Worm (Caenorhabditis elegans) whole organism, early embryonic: Measurements from ENCODE around the gene syx-6.

ENCODE experiments used
- B0310.2 ChIP-seq: sonication (generic microtip); optimal IDR thresholded peaks from 2 replicates; lab custom pipeline; 2016; ENCODE audit warnings: mild to moderate bottlenecking, missing genetic modification characterization, missing compliant biosample characterization
- F13C5.2 ChIP-seq: sonication (generic microtip); optimal IDR thresholded peaks from 2 replicates; lab custom pipeline; 2017; ENCODE audit warnings: mild to moderate bottlenecking, missing genetic modification characterization, inconsistent platforms, missing compliant biosample characterization
- aly-1 ChIP-seq: sonication (generic microtip); optimal IDR thresholded peaks from 2 replicates; lab custom pipeline; 2016; ENCODE audit warnings: missing genetic modification characterization, missing compliant biosample characterization
- ama-1 ChIP-seq: fragments of 150-350 bp; optimal IDR thresholded peaks from 2 replicates; lab custom pipeline; 2014
- ceh-13 ChIP-seq: fragments of 200-800 bp; sonication (Bioruptor generic); optimal IDR thresholded peaks from 2 replicates; lab custom pipeline; 2018; ENCODE audit warnings: mild to moderate bottlenecking, missing genetic modification characterization, missing compliant biosample characterization
- ceh-36 ChIP-seq: sonication (generic microtip); optimal IDR thresholded peaks from 2 replicates; lab custom pipeline; 2016; ENCODE audit warnings: missing genetic modification characterization, inconsistent platforms, missing compliant biosample characterization
- ets-7 ChIP-seq: sonication (generic microtip); optimal IDR thresholded peaks from 2 replicates; lab custom pipeline; 2016; ENCODE audit warnings: missing genotype, missing genetic modification characterization, missing compliant biosample characterization
- flt-1 ChIP-seq: fragments of 200-800 bp; sonication (Bioruptor generic); IDR thresholded peaks from 2 replicates; pipeline ENCODE4 v1.3.6; 2022; ENCODE audit warnings: missing genetic modification characterization, missing compliant biosample characterization
- hmbx-1 ChIP-seq: sonication (generic microtip); optimal IDR thresholded peaks from 2 replicates; lab custom pipeline; 2016; ENCODE audit warnings: mild to moderate bottlenecking, missing genetic modification characterization, missing compliant biosample characterization
- hmg-4 ChIP-seq: fragments of 200-800 bp; sonication (Bioruptor generic); optimal IDR thresholded peaks from 2 replicates; lab custom pipeline; 2018; ENCODE audit warnings: mild to moderate bottlenecking, missing genetic modification characterization, missing compliant biosample characterization
- hnd-1 ChIP-seq: sonication (generic microtip); optimal IDR thresholded peaks from 2 replicates; lab custom pipeline; 2016; ENCODE audit warnings: missing genetic modification characterization, missing compliant biosample characterization
- pes-1 ChIP-seq: fragments of 200-800 bp; sonication (Bioruptor generic); IDR thresholded peaks from 2 replicates; pipeline ENCODE4 v1.3.6; 2022; ENCODE audit warnings: missing genetic modification reagents, missing genetic modification characterization, missing compliant biosample characterization
- scrt-1 ChIP-seq: fragments of 200-800 bp; sonication (Bioruptor generic); IDR thresholded peaks from 2 replicates; pipeline ENCODE4 v1.3.6; 2022; ENCODE audit warnings: missing genetic modification characterization, missing compliant biosample characterization
- sea-1 ChIP-seq: fragments of 200-800 bp; sonication (Bioruptor generic); conservative IDR thresholded peaks from 2 replicates; pipeline ENCODE4 v1.3.6; 2022; ENCODE audit warnings: missing genetic modification characterization, missing compliant biosample characterization
- tbx-11 ChIP-seq: fragments of 200-800 bp; sonication (Bioruptor generic); IDR thresholded peaks from 2 replicates; pipeline ENCODE4 v1.3.6; 2022; ENCODE audit warnings: missing genetic modification characterization, missing compliant biosample characterization
- tbx-37 ChIP-seq: fragments of 200-800 bp; sonication (Bioruptor generic); conservative IDR thresholded peaks from 2 replicates; pipeline ENCODE4 v1.3.6; 2022; ENCODE audit warnings: missing genetic modification reagents, missing genetic modification characterization, missing compliant biosample characterization
- tra-4 ChIP-seq: sonication (generic microtip); optimal IDR thresholded peaks from 2 replicates; lab custom pipeline; 2017; ENCODE audit warnings: missing genetic modification characterization, missing compliant biosample characterization

syx-6 gene

ce11 chrX:3178501-3178900 is 14.2 kb downstream of the syx-6 start, which contains the start of gene klp-4:
klp-4 (minus strand) TSS chrX:3178701.
- no peak for TF ChIP-seq ceh-36 (tag; lab: Kevin White, UChicago)
- TF ChIP-seq tra-4 (tag; lab: Kevin White, UChicago), result no peak
- TF ChIP-seq hmbx-1, result no peak
- no peak for TF ChIP-seq B0310.2 (tag; lab: Kevin White, UChicago)
- no peak for TF ChIP-seq flt-1 (GFP tag; lab: Robert Waterston, UW)
- no peak for TF ChIP-seq ets-7 (tag; lab: Kevin White, UChicago)
- no peak for TF ChIP-seq scrt-1 (GFP tag; lab: Robert Waterston, UW)
- no peak for TF ChIP-seq tbx-11
- TF ChIP-seq pes-1 (GFP tag; lab: Robert Waterston, UW), result no peak
- TF ChIP-seq tbx-37 (GFP tag; lab: Robert Waterston, UW), result no peak
- no peak for TF ChIP-seq aly-1
- TF ChIP-seq ama-1, result no peak
- no peak for TF ChIP-seq F13C5.2 (tag; lab: Kevin White, UChicago)
- no peak for TF ChIP-seq hmg-4
- TF ChIP-seq sea-1 (GFP tag; lab: Robert Waterston, UW), result no peak
- TF ChIP-seq hnd-1 (tag; lab: Kevin White, UChicago), result no peak
- TF ChIP-seq ceh-13 (GFP tag; lab: Kevin White, UChicago), result no peak

- no peak for TF ChIP-seq ama-1
- no peak for TF ChIP-seq tra-4 (tag; lab: Kevin White, UChicago)
- no peak for TF ChIP-seq flt-1 (GFP tag; lab: Robert Waterston, UW)
- TF ChIP-seq hmg-4, result no peak
- no peak for TF ChIP-seq aly-1
- TF ChIP-seq sea-1 (GFP tag; lab: Robert Waterston, UW), result no peak
- TF ChIP-seq ceh-36 (tag; lab: Kevin White, UChicago), result no peak
- TF ChIP-seq ceh-13 (GFP tag; lab: Kevin White, UChicago), result no peak
- TF ChIP-seq pes-1 (GFP tag; lab: Robert Waterston, UW), result no peak
Observed at ce11 chrX:3181376-3181775, 17.1 kb downstream of the syx-6 start.

- TF ChIP-seq F13C5.2 (tag; lab: Kevin White, UChicago) (no peak), B0310.2 (tag; lab: Kevin White, UChicago) (no peak)
Observed at ce11 chrX:3181870-3182269, 17.5 kb downstream of the syx-6 start.

- no peak for TF ChIP-seq sea-1 (GFP tag; lab: Robert Waterston, UW)
- no peak for TF ChIP-seq hmbx-1
- TF ChIP-seq tbx-37 (GFP tag; lab: Robert Waterston, UW), result no peak
- no peak for TF ChIP-seq ceh-13 (GFP tag; lab: Kevin White, UChicago)
- TF ChIP-seq ets-7 (tag; lab: Kevin White, UChicago), result no peak
- TF ChIP-seq B0310.2 (tag; lab: Kevin White, UChicago), result no peak
- no peak for TF ChIP-seq hmg-4
Observed at ce11 chrX:3184649-3185048, 20.3 kb downstream of the syx-6 start.

DNA sequence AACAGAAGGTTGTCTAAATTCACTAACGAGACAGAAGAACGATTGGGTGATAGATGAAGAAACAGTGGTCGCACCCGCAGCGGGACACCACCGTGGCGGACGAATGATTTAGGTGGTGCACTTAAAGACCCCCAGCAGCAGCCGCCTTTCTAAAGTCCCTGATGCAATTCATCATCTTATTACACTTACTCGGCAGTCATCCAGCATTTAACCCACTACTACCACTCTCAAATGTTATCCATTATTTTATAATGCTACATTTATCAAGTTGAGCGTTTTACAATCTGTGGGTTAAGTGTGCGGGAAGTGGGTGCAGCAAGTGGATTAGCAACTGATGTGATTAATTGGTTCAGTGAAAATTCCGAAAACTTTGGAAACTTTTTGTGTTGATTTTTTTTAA is 25.9 kb downstream of the syx-6 start:
- no peak for TF ChIP-seq ets-7 (tag; lab: Kevin White, UChicago)
- TF ChIP-seq hnd-1 (tag; lab: Kevin White, UChicago), result no peak
- no peak for TF ChIP-seq flt-1 (GFP tag; lab: Robert Waterston, UW)
- no peak for TF ChIP-seq ama-1
- no peak for TF ChIP-seq hmg-4
- TF ChIP-seq F13C5.2 (tag; lab: Kevin White, UChicago), result no peak
- no peak for TF ChIP-seq B0310.2 (tag; lab: Kevin White, UChicago)
- TF ChIP-seq hmbx-1, result no peak
- TF ChIP-seq aly-1, result no peak
- no peak for TF ChIP-seq pes-1 (GFP tag; lab: Robert Waterston, UW)
- no peak for TF ChIP-seq tra-4 (tag; lab: Kevin White, UChicago)
- no peak for TF ChIP-seq ceh-36 (tag; lab: Kevin White, UChicago)
- TF ChIP-seq tbx-11, result no peak

ce11 chrX:3191353-3192065 is 27.2 kb downstream of the syx-6 start:
- no peak for TF ChIP-seq flt-1 (GFP tag; lab: Robert Waterston, UW)
- no peak for TF ChIP-seq aly-1
- TF ChIP-seq ama-1, result no peak
- no peak for TF ChIP-seq hmbx-1
- TF ChIP-seq ceh-13 (GFP tag; lab: Kevin White, UChicago), result no peak
- no peak for TF ChIP-seq tbx-11
- no peak for TF ChIP-seq ceh-36 (tag; lab: Kevin White, UChicago)
- TF ChIP-seq hmg-4, result no peak
- TF ChIP-seq B0310.2 (tag; lab: Kevin White, UChicago), result no peak

DNA sequence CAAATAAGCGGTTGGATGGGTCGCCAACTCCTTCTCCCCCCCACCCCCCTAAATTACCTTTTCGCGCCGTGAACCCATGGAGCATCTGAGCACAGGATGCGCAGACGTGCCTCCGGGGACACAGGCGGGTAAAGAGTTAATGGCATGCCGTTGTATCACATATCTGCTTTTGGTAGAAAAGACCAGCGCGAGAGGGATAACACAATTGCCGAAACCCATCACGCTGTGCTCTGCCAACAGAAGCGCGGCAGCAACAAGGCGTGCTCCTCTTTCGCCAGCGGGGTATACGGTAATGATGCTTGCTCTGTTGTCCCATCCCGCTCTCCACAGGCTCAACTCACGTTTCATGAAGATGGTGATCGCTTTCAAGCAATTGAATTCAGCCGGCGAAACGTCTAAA is 33.0 kb downstream of the syx-6 start:
- no peak for TF ChIP-seq ceh-36 (tag; lab: Kevin White, UChicago)
- TF ChIP-seq ets-7 (tag; lab: Kevin White, UChicago), result no peak
- TF ChIP-seq sea-1 (GFP tag; lab: Robert Waterston, UW), result no peak
- TF ChIP-seq aly-1, result no peak

DNA sequence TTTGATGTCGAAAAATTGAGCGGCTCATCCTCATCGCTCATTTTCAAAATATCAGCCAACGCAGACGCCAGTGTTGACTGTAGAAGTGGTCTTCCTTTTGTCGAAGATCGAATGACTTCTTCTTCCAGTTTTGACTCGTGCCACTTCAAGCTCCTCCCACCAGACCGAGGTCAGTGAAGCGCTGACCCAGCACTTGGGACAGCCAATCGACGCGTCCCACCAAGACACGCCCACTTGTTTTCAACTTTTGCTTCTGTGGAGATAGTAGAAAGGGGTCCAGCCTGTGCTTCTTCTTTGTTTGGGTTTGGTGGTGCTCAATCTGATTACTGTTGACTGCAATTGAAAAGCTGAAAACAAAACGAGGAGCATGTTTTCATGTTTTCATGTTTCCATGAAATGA is 34.9 kb downstream of the syx-6 start, which contains the start of gene fax-1:
TSS of gene fax-1 (minus strand) at position 101 of the 400 bp plus-strand sequence.
- TF ChIP-seq tbx-37 (GFP tag; lab: Robert Waterston, UW) (no peak), ceh-13 (GFP tag; lab: Kevin White, UChicago) (no peak), sea-1 (GFP tag; lab: Robert Waterston, UW) (no peak), hmg-4 (no peak), tbx-11 (no peak), ceh-36 (tag; lab: Kevin White, UChicago) (no peak), ets-7 (tag; lab: Kevin White, UChicago) (no peak), hnd-1 (tag; lab: Kevin White, UChicago) (no peak), pes-1 (GFP tag; lab: Robert Waterston, UW) (no peak), B0310.2 (tag; lab: Kevin White, UChicago) (no peak), hmbx-1 (no peak), flt-1 (GFP tag; lab: Robert Waterston, UW) (no peak), F13C5.2 (tag; lab: Kevin White, UChicago) (no peak), aly-1 (no peak), scrt-1 (GFP tag; lab: Robert Waterston, UW) (no peak), tra-4 (tag; lab: Kevin White, UChicago) (no peak), ama-1 (no peak)
